Fruit fly (Drosophila melanogaster) whole organism, adult: ENCODE measurements around the gene CG31626.

Experiments used
- CG11617 ChIP-seq: fragments of 200-800 bp; sonication (Bioruptor generic); optimal IDR thresholded peaks from 2 replicates; lab custom pipeline; 2017; ENCODE audit warnings: mild to moderate bottlenecking, missing biosample characterization, missing genetic modification reagents, missing genetic modification characterization
- CG14711 ChIP-seq: fragments of 200-800 bp; sonication (Bioruptor generic); optimal IDR thresholded peaks from 2 replicates; lab custom pipeline; 2018; ENCODE audit warnings: missing biosample characterization, mild to moderate bottlenecking, missing genetic modification characterization, moderate library complexity
- CG1620 ChIP-seq: fragments of 200-800 bp; sonication (Bioruptor generic); optimal IDR thresholded peaks from 2 replicates; lab custom pipeline; 2016; ENCODE audit warnings: missing biosample characterization, missing genetic modification characterization
- CG5204 ChIP-seq: fragments of 200-800 bp; sonication (Bioruptor generic); optimal IDR thresholded peaks from 2 replicates; lab custom pipeline; 2016; ENCODE audit warnings: missing biosample characterization, missing genetic modification characterization
- CG7101 ChIP-seq: fragments of 200-800 bp; sonication (Bioruptor generic); optimal IDR thresholded peaks from 2 replicates; lab custom pipeline; 2018; ENCODE audit warnings: missing biosample characterization, mild to moderate bottlenecking, missing genetic modification characterization, moderate library complexity
- Hr96 ChIP-seq: fragments of 200-800 bp; sonication (Bioruptor generic); optimal IDR thresholded peaks from 2 replicates; lab custom pipeline; 2016; ENCODE audit warnings: missing biosample characterization, missing genetic modification characterization
- Mnt ChIP-seq: fragments of 200-800 bp; sonication (Bioruptor generic); optimal IDR thresholded peaks from 2 replicates; lab custom pipeline; 2016; ENCODE audit warnings: missing biosample characterization, mild to moderate bottlenecking, missing genetic modification characterization
- bab1 ChIP-seq: fragments of 200-800 bp; sonication (Bioruptor generic); optimal IDR thresholded peaks from 3 replicates; lab custom pipeline; 2019; ENCODE audit warnings: missing biosample characterization, mild to moderate bottlenecking, missing genetic modification characterization, moderate library complexity
- cnc ChIP-seq, 2 experiments: fragments of >200 bp; optimal IDR thresholded peaks; 2 replicates each; lab custom pipeline; 2017
- ovo ChIP-seq: fragments of 200-800 bp; sonication (Bioruptor generic); optimal IDR thresholded peaks from 2 replicates; lab custom pipeline; 2016; ENCODE audit warnings: missing biosample characterization, missing genetic modification characterization
- tj ChIP-seq: fragments of 200-800 bp; sonication (Bioruptor generic); optimal IDR thresholded peaks from 3 replicates; lab custom pipeline; 2017; ENCODE audit warnings: missing biosample characterization, mild to moderate bottlenecking, missing genetic modification characterization, moderate library complexity
- toe ChIP-seq: fragments of 200-800 bp; sonication (Bioruptor generic); optimal IDR thresholded peaks from 2 replicates; lab custom pipeline; 2016; ENCODE audit warnings: missing biosample characterization, missing genetic modification characterization

dm6 chr2L:21250519-21251336, 14.2 kb upstream of the CG31626 start:
- TF ChIP-seq CG1620 (GFP tag; lab: Kevin White, UChicago) = no peak
- TF ChIP-seq tj (GFP tag; lab: Kevin White, UChicago) = peak; percentile 60
- TF ChIP-seq CG5204 (GFP tag; lab: Kevin White, UChicago) = no peak
- no peak for TF ChIP-seq Hr96 (GFP tag; lab: Kevin White, UChicago)
- TF ChIP-seq CG14711 (tag; lab: Kevin White, UChicago) = no peak
- no peak for TF ChIP-seq toe (GFP tag; lab: Kevin White, UChicago)
- no peak for TF ChIP-seq ovo
- no peak for TF ChIP-seq CG11617 (GFP tag; lab: Kevin White, UChicago)
- peak; percentile 18 for TF ChIP-seq Mnt
- TF ChIP-seq cnc (optimal IDR thresholded peaks at IDR 0.05; lab: Kevin White, UChicago) = no peak
- no peak for TF ChIP-seq CG7101 (tag; lab: Kevin White, UChicago)
- no peak for TF ChIP-seq bab1 (GFP tag; lab: Kevin White, UChicago)
